Fruit fly (Drosophila melanogaster): Measurements from ENCODE around the gene zfh1.

dm6 chr3R:30767556-30767955, 1.8 kb downstream of the zfh1 start:
- no peak for TF ChIP-seq usp (GFP tag; optimal IDR thresholded peaks at IDR 0.05)
- TF ChIP-seq foxo (GFP tag; optimal IDR thresholded peaks at IDR 0.05): no peak
- TF ChIP-seq Sp1 (GFP tag; optimal IDR thresholded peaks at IDR 0.05): no peak
- TF ChIP-seq CrebA (GFP tag; optimal IDR thresholded peaks at IDR 0.05; ENCODE audit: borderline replicate concordance): no peak
- TF ChIP-seq Abd-B (GFP tag; optimal IDR thresholded peaks at IDR 0.05): no peak
- TF ChIP-seq pan (optimal IDR thresholded peaks at IDR 0.05): no peak
- no peak for TF ChIP-seq psq (GFP tag; optimal IDR thresholded peaks at IDR 0.05)
- no peak for TF ChIP-seq CG32264 (GFP tag; optimal IDR thresholded peaks at IDR 0.05)
- no peak for TF ChIP-seq Rel (GFP tag; optimal IDR thresholded peaks at IDR 0.05)
- no peak for TF ChIP-seq Rel (tag; optimal IDR thresholded peaks at IDR 0.05)
- no peak for TF ChIP-seq h (GFP tag; optimal IDR thresholded peaks at IDR 0.05)
- no peak for TF ChIP-seq Dfd (GFP tag; optimal IDR thresholded peaks at IDR 0.05)
- no peak for TF ChIP-seq fru (GFP tag; optimal IDR thresholded peaks at IDR 0.05)

Data from whole organism, wandering third instar larva.